Worm (Caenorhabditis elegans) whole organism, young adult: Measurements from ENCODE around the gene hap-1.

Experiments
- B0035.1 ChIP-seq: sonication (generic microtip); optimal IDR thresholded peaks from 2 replicates; lab custom pipeline; 2016; ENCODE audit warnings: missing genetic modification characterization, mild to moderate bottlenecking, missing compliant biosample characterization, missing genotype, missing genetic modification reagents
- F10E7.11 ChIP-seq: sonication (generic microtip); optimal IDR thresholded peaks from 2 replicates; lab custom pipeline; 2017; ENCODE audit warnings: mild to moderate bottlenecking, missing genetic modification characterization, moderate library complexity, missing compliant biosample characterization
- F39B2.1 ChIP-seq: fragments of 200-800 bp; sonication (Bioruptor generic); IDR thresholded peaks from 2 replicates; pipeline ENCODE4 v1.3.6; 2022; ENCODE audit warnings: missing genetic modification reagents, missing genetic modification characterization, missing compliant biosample characterization
- Y95B8A.8 ChIP-seq: fragments of 200-800 bp; sonication (Bioruptor generic); IDR thresholded peaks from 2 replicates; pipeline ENCODE4 v1.3.6; 2022; ENCODE audit warnings: missing genetic modification reagents, missing genetic modification characterization, missing compliant biosample characterization
- ama-1 ChIP-seq, 3 experiments: fragments of 150-350 bp in 1 of 3; sonication (generic microtip) in 2 of 3; optimal IDR thresholded peaks; 2 replicates each; lab custom pipeline; 2014 to 2018; ENCODE audit warnings: missing biosample characterization in 2 of 3, missing genetic modification characterization in 2 of 3, missing genetic modification reagents in 2 of 3
- attf-3 ChIP-seq: fragments of 200-800 bp; sonication (Bioruptor generic); conservative IDR thresholded peaks from 2 replicates; pipeline ENCODE4 v1.3.6; 2022; ENCODE audit warnings: missing genetic modification reagents, missing genetic modification characterization, missing compliant biosample characterization
- attf-5 ChIP-seq: fragments of 200-800 bp; sonication (Bioruptor generic); optimal IDR thresholded peaks from 2 replicates; lab custom pipeline; 2018; ENCODE audit warnings: mild to moderate bottlenecking, missing genetic modification characterization, missing compliant biosample characterization
- him-1 ChIP-seq: sonication (generic microtip); optimal IDR thresholded peaks from 2 replicates; lab custom pipeline; 2016; ENCODE audit warnings: missing genotype, missing genetic modification reagents, missing genetic modification characterization, missing compliant biosample characterization
- lsl-1 ChIP-seq: fragments of 200-800 bp; sonication (Bioruptor generic); optimal IDR thresholded peaks from 2 replicates; lab custom pipeline; 2018; ENCODE audit warnings: mild to moderate bottlenecking, missing genetic modification characterization, moderate library complexity, missing compliant biosample characterization
- nhr-120 ChIP-seq: fragments of 200-800 bp; sonication (Bioruptor generic); IDR thresholded peaks from 2 replicates; pipeline ENCODE4 v1.3.6; 2022; ENCODE audit warnings: missing genetic modification characterization, missing compliant biosample characterization
- pha-4 ChIP-seq: fragments of 150-350 bp; sonication (generic microtip); optimal IDR thresholded peaks from 2 replicates; lab custom pipeline; 2014; ENCODE audit warnings: missing biosample characterization, missing genetic modification reagents, missing genetic modification characterization
- snpc-3.4 ChIP-seq: sonication (generic microtip); optimal IDR thresholded peaks from 2 replicates; lab custom pipeline; 2017; ENCODE audit warnings: missing genetic modification characterization, mild to moderate bottlenecking, missing compliant biosample characterization, antibody characterized with exemption, moderate library complexity, missing genotype, missing genetic modification reagents
- sptf-2 ChIP-seq: fragments of 200-800 bp; sonication (Bioruptor generic); optimal IDR thresholded peaks from 2 replicates; lab custom pipeline; 2018; ENCODE audit warnings: mild to moderate bottlenecking, missing genetic modification characterization, missing compliant biosample characterization
- unc-62 ChIP-seq: fragments of 150-350 bp; optimal IDR thresholded peaks from 2 replicates; lab custom pipeline; 2014; ENCODE audit warnings: missing biosample characterization, missing genetic modification reagents, missing genetic modification characterization

- TF ChIP-seq F39B2.1 (GFP tag; lab: Robert Waterston, UW) (no peak), sptf-2 (GFP tag; lab: Kevin White, UChicago) (no peak), nhr-120 (GFP tag; lab: Robert Waterston, UW) (no peak), ama-1 (optimal IDR thresholded peaks at IDR 0.05; lab: Kevin White, UChicago) (no peak), ama-1 (GFP tag; optimal IDR thresholded peaks at IDR 0.05; lab: Kevin White, UChicago) (no peak), unc-62 (GFP tag; lab: Kevin White, UChicago) (no peak), Y95B8A.8 (no peak), attf-5 (GFP tag; lab: Kevin White, UChicago) (no peak), lsl-1 (GFP tag; lab: Kevin White, UChicago) (no peak), B0035.1 (no peak), snpc-3.4 (no peak), pha-4 (no peak), attf-3 (GFP tag; lab: Robert Waterston, UW) (no peak), F10E7.11 (tag; lab: Kevin White, UChicago) (no peak), him-1 (no peak)
These were observed 47.2 kb downstream of the hap-1 start, which contains the start of gene pqe-1 for ce11 chrIII:5310940-5311339.
